Worm (Caenorhabditis elegans) whole organism, L2 larva: ENCODE data around the gene otpl-3.
"Not testable (repeated sequence)": the region's sequence is repeated elsewhere in the genome, so short reads cannot be mapped to it uniquely, and the experiment has no call there.

Source experiments
- C34F6.9 ChIP-seq: fragments of 150-350 bp; optimal IDR thresholded peaks from 2 replicates; lab custom pipeline; 2014; ENCODE audit warnings: missing biosample characterization, missing genetic modification characterization
- Y55F3AM.14 ChIP-seq: fragments of 200-800 bp; sonication (Bioruptor generic); optimal IDR thresholded peaks from 2 replicates; lab custom pipeline; 2018; ENCODE audit warnings: mild to moderate bottlenecking, missing genetic modification characterization, missing compliant biosample characterization
- ceh-82 ChIP-seq: fragments of 150-350 bp; optimal IDR thresholded peaks from 2 replicates; lab custom pipeline; 2014; ENCODE audit warnings: missing biosample characterization, missing genetic modification characterization
- lin-13 ChIP-seq: fragments of 150-350 bp; optimal IDR thresholded peaks from 2 replicates; lab custom pipeline; 2014; ENCODE audit warnings: missing biosample characterization, missing genetic modification reagents, missing genetic modification characterization
- lin-39 ChIP-seq: fragments of 150-350 bp; optimal IDR thresholded peaks from 2 replicates; lab custom pipeline; 2014; ENCODE audit warnings: missing biosample characterization, missing genetic modification reagents, missing genetic modification characterization
- nhr-21 ChIP-seq: fragments of 150-350 bp; optimal IDR thresholded peaks from 2 replicates; lab custom pipeline; 2014; ENCODE audit warnings: missing biosample characterization, missing genetic modification characterization
- nhr-25 ChIP-seq: fragments of 150-350 bp; sonication (generic microtip); optimal IDR thresholded peaks from 3 replicates; lab custom pipeline; 2014; ENCODE audit warnings: missing biosample characterization, missing genetic modification characterization
- nhr-6 ChIP-seq: fragments of 150-350 bp; optimal IDR thresholded peaks from 2 replicates; lab custom pipeline; 2014; ENCODE audit warnings: missing biosample characterization, missing genetic modification characterization
- unc-62 ChIP-seq: fragments of 150-350 bp; optimal IDR thresholded peaks from 2 replicates; lab custom pipeline; 2014; ENCODE audit warnings: missing biosample characterization, missing genetic modification reagents, missing genetic modification characterization
- ztf-4 ChIP-seq: fragments of 150-350 bp; optimal IDR thresholded peaks from 2 replicates; lab custom pipeline; 2014; ENCODE audit warnings: missing biosample characterization, missing genetic modification characterization

- not testable (repeated sequence) for TF ChIP-seq nhr-6 (tag; lab: Kevin White, UChicago); ceh-82; nhr-21; nhr-25 (tag; lab: Kevin White, UChicago); lin-13 (GFP tag; lab: Kevin White, UChicago); unc-62; ztf-4 (tag; lab: Kevin White, UChicago); Y55F3AM.14 (GFP tag; lab: Kevin White, UChicago); lin-39; C34F6.9 (tag; lab: Kevin White, UChicago)
Observed at ce11 chrX:6881795-6882194, 42.8 kb downstream of the otpl-3 start, which contains the start of gene F41C6.6.
